Fruit fly (Drosophila melanogaster) whole organism, prepupa: ENCODE data around the gene CG1544.

Source experiments
- Blimp-1 ChIP-seq: fragments of 200-800 bp; sonication (Bioruptor generic); optimal IDR thresholded peaks from 3 replicates; lab custom pipeline; 2017; ENCODE audit warnings: missing biosample characterization, missing genetic modification characterization, mild to moderate bottlenecking, moderate library complexity, missing genetic modification reagents
- CG10631 ChIP-seq: fragments of 200-800 bp; sonication (Bioruptor generic); optimal IDR thresholded peaks from 2 replicates; lab custom pipeline; 2016; ENCODE audit warnings: missing biosample characterization, missing genetic modification characterization
- CG10669 ChIP-seq: fragments of 200-800 bp; sonication (Bioruptor generic); optimal IDR thresholded peaks from 3 replicates; lab custom pipeline; 2018; ENCODE audit warnings: missing biosample characterization, mild to moderate bottlenecking, missing genetic modification characterization, moderate library complexity
- CG11294 ChIP-seq: fragments of 200-800 bp; sonication (Bioruptor generic); IDR thresholded peaks from 2 replicates; pipeline ENCODE4 v1.3.6; 2022; ENCODE audit warnings: missing biosample characterization, missing genetic modification characterization
- CG11762 ChIP-seq: fragments of 200-800 bp; sonication (Bioruptor generic); optimal IDR thresholded peaks from 3 replicates; lab custom pipeline; 2016; ENCODE audit warnings: missing biosample characterization, missing genetic modification characterization; ENCODE audit not compliant: insufficient read depth
- CG15336 ChIP-seq: fragments of 200-800 bp; sonication (Bioruptor generic); IDR thresholded peaks from 2 replicates; pipeline ENCODE4 v1.3.6; 2022; ENCODE audit warnings: missing biosample characterization, missing genetic modification characterization
- CG3032 ChIP-seq: fragments of 200-800 bp; optimal IDR thresholded peaks from 2 replicates; lab custom pipeline; 2019; ENCODE audit warnings: missing biosample characterization, mild to moderate bottlenecking, missing genetic modification characterization, moderate library complexity
- CG31627 ChIP-seq: fragments of 200-800 bp; sonication (Bioruptor generic); optimal IDR thresholded peaks from 3 replicates; lab custom pipeline; 2016; ENCODE audit warnings: missing biosample characterization, missing genetic modification characterization
- CG32006 ChIP-seq: fragments of 200-800 bp; sonication (Bioruptor generic); optimal IDR thresholded peaks from 3 replicates; lab custom pipeline; 2017; ENCODE audit warnings: missing biosample characterization, mild to moderate bottlenecking, missing genetic modification characterization
- CG34406 ChIP-seq: fragments of 200-800 bp; sonication (Bioruptor generic); optimal IDR thresholded peaks from 3 replicates; lab custom pipeline; 2016; ENCODE audit warnings: missing biosample characterization, missing genetic modification characterization
- CG6163 ChIP-seq: fragments of 200-800 bp; sonication (Bioruptor generic); IDR thresholded peaks from 3 replicates; pipeline ENCODE4 v1.3.6; 2022; ENCODE audit warnings: missing biosample characterization, missing genetic modification characterization
- CG6276 ChIP-seq: fragments of 200-800 bp; sonication (Bioruptor generic); optimal IDR thresholded peaks from 2 replicates; lab custom pipeline; 2017; ENCODE audit warnings: missing biosample characterization, mild to moderate bottlenecking, missing genetic modification characterization
- CG6792 ChIP-seq: fragments of 200-800 bp; sonication (Bioruptor generic); optimal IDR thresholded peaks from 3 replicates; lab custom pipeline; 2016; ENCODE audit warnings: missing biosample characterization, missing genetic modification characterization
- CG6808 ChIP-seq: fragments of 200-800 bp; sonication (Bioruptor generic); optimal IDR thresholded peaks from 3 replicates; lab custom pipeline; 2017; ENCODE audit warnings: missing biosample characterization, missing genetic modification characterization, mild to moderate bottlenecking, moderate library complexity, missing genetic modification reagents
- CG6854 ChIP-seq: fragments of 200-800 bp; sonication (Bioruptor generic); optimal IDR thresholded peaks from 2 replicates; lab custom pipeline; 2017; ENCODE audit warnings: missing biosample characterization, mild to moderate bottlenecking, missing genetic modification characterization
- CG7368 ChIP-seq: fragments of 200-800 bp; sonication (Bioruptor generic); optimal IDR thresholded peaks from 3 replicates; lab custom pipeline; 2016; ENCODE audit warnings: missing biosample characterization, missing genetic modification characterization
- CG8119 ChIP-seq: fragments of 200-800 bp; sonication (Bioruptor generic); IDR thresholded peaks from 3 replicates; pipeline ENCODE4 v1.3.6; 2022; ENCODE audit warnings: missing biosample characterization, missing genetic modification characterization
- CG8319 ChIP-seq: fragments of 200-800 bp; sonication (Bioruptor generic); optimal IDR thresholded peaks from 3 replicates; lab custom pipeline; 2016; ENCODE audit warnings: missing biosample characterization, missing genetic modification characterization
- CG9139 ChIP-seq: fragments of 200-800 bp; sonication (Bioruptor generic); optimal IDR thresholded peaks from 3 replicates; lab custom pipeline; 2017; ENCODE audit warnings: missing biosample characterization, mild to moderate bottlenecking, missing genetic modification characterization
- Eip75B ChIP-seq: fragments of 200-800 bp; sonication (Bioruptor generic); optimal IDR thresholded peaks from 3 replicates; lab custom pipeline; 2016; ENCODE audit warnings: missing biosample characterization, missing genetic modification characterization
- Eip78C ChIP-seq: fragments of 200-800 bp; sonication (Bioruptor generic); peaks from one replicate; lab custom pipeline; 2016; ENCODE audit warnings: missing biosample characterization, missing genetic modification characterization
- Eip93F ChIP-seq: fragments of 200-800 bp; sonication (Bioruptor generic); optimal IDR thresholded peaks from 2 replicates; lab custom pipeline; 2016; ENCODE audit warnings: missing biosample characterization, mild to moderate bottlenecking, missing genetic modification characterization
- Ets21C ChIP-seq: fragments of 200-800 bp; sonication (Bioruptor generic); optimal IDR thresholded peaks from 3 replicates; lab custom pipeline; 2016; ENCODE audit warnings: missing biosample characterization, missing genetic modification characterization
- Ets96B ChIP-seq: fragments of 200-800 bp; optimal IDR thresholded peaks from 2 replicates; lab custom pipeline; 2019; ENCODE audit warnings: missing biosample characterization, mild to moderate bottlenecking, missing genetic modification characterization, moderate library complexity
- Hr38 ChIP-seq: sonication (Bioruptor generic); optimal IDR thresholded peaks from 2 replicates; lab custom pipeline; 2016; ENCODE audit warnings: missing biosample characterization, missing genetic modification characterization
- Hr39 ChIP-seq: fragments of 200-800 bp; sonication (Bioruptor generic); optimal IDR thresholded peaks from 2 replicates; lab custom pipeline; 2016; ENCODE audit warnings: missing biosample characterization, missing genetic modification characterization
- Hr4 ChIP-seq: fragments of 200-800 bp; sonication (Bioruptor generic); optimal IDR thresholded peaks from 3 replicates; lab custom pipeline; 2016; ENCODE audit warnings: missing biosample characterization, missing genetic modification characterization
- Lpt ChIP-seq: fragments of 200-800 bp; sonication (Bioruptor generic); optimal IDR thresholded peaks from 3 replicates; lab custom pipeline; 2016; ENCODE audit warnings: missing biosample characterization, missing genetic modification characterization
- Met ChIP-seq: fragments of 200-800 bp; sonication (Bioruptor generic); optimal IDR thresholded peaks from 3 replicates; lab custom pipeline; 2016; ENCODE audit warnings: missing biosample characterization, missing genetic modification characterization
- Smox ChIP-seq: fragments of 200-800 bp; sonication (Bioruptor generic); optimal IDR thresholded peaks from 3 replicates; lab custom pipeline; 2016; ENCODE audit warnings: missing biosample characterization, missing genetic modification characterization
- Sox102F ChIP-seq: fragments of 200-800 bp; sonication (Bioruptor generic); optimal IDR thresholded peaks from 2 replicates; lab custom pipeline; 2016; ENCODE audit warnings: missing biosample characterization, mild to moderate bottlenecking, missing genetic modification characterization
- Sox14 ChIP-seq: fragments of 200-800 bp; sonication (Bioruptor generic); optimal IDR thresholded peaks from 3 replicates; lab custom pipeline; 2016; ENCODE audit warnings: missing biosample characterization, missing genetic modification characterization
- Sox15 ChIP-seq: fragments of 200-800 bp; sonication (Bioruptor generic); optimal IDR thresholded peaks from 3 replicates; lab custom pipeline; 2016; ENCODE audit warnings: missing biosample characterization, missing genetic modification characterization
- achi ChIP-seq: fragments of 200-800 bp; sonication (Bioruptor generic); optimal IDR thresholded peaks from 3 replicates; lab custom pipeline; 2016; ENCODE audit warnings: missing biosample characterization, missing genetic modification characterization
- acj6 ChIP-seq: fragments of 200-800 bp; sonication (Bioruptor generic); optimal IDR thresholded peaks from 3 replicates; lab custom pipeline; 2016; ENCODE audit warnings: missing biosample characterization, missing genetic modification characterization
- cyc ChIP-seq: fragments of 200-800 bp; sonication (Bioruptor generic); optimal IDR thresholded peaks from 3 replicates; lab custom pipeline; 2016; ENCODE audit warnings: missing biosample characterization, missing genetic modification characterization
- dac ChIP-seq: fragments of 200-800 bp; sonication (Bioruptor generic); optimal IDR thresholded peaks from 2 replicates; lab custom pipeline; 2017; ENCODE audit warnings: missing biosample characterization, mild to moderate bottlenecking, missing genetic modification characterization
- dsx ChIP-seq: fragments of 200-800 bp; optimal IDR thresholded peaks from 3 replicates; lab custom pipeline; 2019; ENCODE audit warnings: missing biosample characterization, mild to moderate bottlenecking, missing genetic modification characterization, moderate library complexity; ENCODE audit not compliant: poor library complexity, severe bottlenecking
- eg ChIP-seq: fragments of 200-800 bp; sonication (Bioruptor generic); IDR thresholded peaks from 3 replicates; pipeline ENCODE4 v1.3.6; 2022; ENCODE audit warnings: missing biosample characterization, missing genetic modification characterization
- esn ChIP-seq: fragments of 200-800 bp; sonication (Bioruptor generic); optimal IDR thresholded peaks from 2 replicates; lab custom pipeline; 2016; ENCODE audit warnings: missing biosample characterization, mild to moderate bottlenecking, missing genetic modification characterization, moderate library complexity
- fd59A ChIP-seq: fragments of 200-800 bp; sonication (Bioruptor generic); optimal IDR thresholded peaks from 2 replicates; lab custom pipeline; 2017; ENCODE audit warnings: missing biosample characterization, mild to moderate bottlenecking, missing genetic modification characterization, missing genetic modification reagents
- fd85E ChIP-seq: fragments of 200-800 bp; sonication (Bioruptor generic); optimal IDR thresholded peaks from 3 replicates; lab custom pipeline; 2016; ENCODE audit warnings: missing biosample characterization, missing genetic modification characterization
- fkh ChIP-seq: fragments of 200-800 bp; sonication (Bioruptor generic); optimal IDR thresholded peaks from 3 replicates; lab custom pipeline; 2017; ENCODE audit warnings: missing biosample characterization, mild to moderate bottlenecking, missing genetic modification characterization, moderate library complexity
- lz ChIP-seq: fragments of 200-800 bp; sonication (Bioruptor generic); optimal IDR thresholded peaks from 3 replicates; lab custom pipeline; 2016; ENCODE audit warnings: missing biosample characterization, missing genetic modification characterization
- net ChIP-seq: fragments of 200-800 bp; sonication (Bioruptor generic); optimal IDR thresholded peaks from 3 replicates; lab custom pipeline; 2016; ENCODE audit warnings: missing biosample characterization, missing genetic modification characterization
- pdm3 ChIP-seq: fragments of 200-800 bp; sonication (Bioruptor generic); optimal IDR thresholded peaks from 3 replicates; lab custom pipeline; 2016; ENCODE audit warnings: missing biosample characterization, missing genetic modification characterization
- salr ChIP-seq, 2 experiments: fragments of 200-800 bp; sonication (Bioruptor generic); optimal IDR thresholded peaks; 3 replicates each; lab custom pipeline; 2016 to 2018; ENCODE audit warnings: missing biosample characterization in 2 of 2, missing genetic modification characterization in 2 of 2, mild to moderate bottlenecking in 1 of 2
- ss ChIP-seq, 2 experiments: fragments of 200-800 bp; sonication (Bioruptor generic); optimal IDR thresholded peaks; 2 replicates in 1 of 2; 3 replicates in 1 of 2; lab custom pipeline; 2017 to 2018; ENCODE audit warnings: mild to moderate bottlenecking in 2 of 2, missing biosample characterization in 2 of 2, missing genetic modification characterization in 2 of 2, moderate library complexity in 1 of 2
- svp ChIP-seq: fragments of 200-800 bp; sonication (Bioruptor generic); peaks from one replicate; lab custom pipeline; 2016; ENCODE audit warnings: missing biosample characterization, missing genetic modification characterization
- topi ChIP-seq: fragments of 200-800 bp; sonication (Bioruptor generic); optimal IDR thresholded peaks from 3 replicates; lab custom pipeline; 2016; ENCODE audit warnings: missing biosample characterization, missing genetic modification characterization
- vri ChIP-seq: fragments of 200-800 bp; sonication (Bioruptor generic); optimal IDR thresholded peaks from 3 replicates; lab custom pipeline; 2016; ENCODE audit warnings: missing biosample characterization, mild to moderate bottlenecking, missing genetic modification characterization

CG1544 gene

DNA sequence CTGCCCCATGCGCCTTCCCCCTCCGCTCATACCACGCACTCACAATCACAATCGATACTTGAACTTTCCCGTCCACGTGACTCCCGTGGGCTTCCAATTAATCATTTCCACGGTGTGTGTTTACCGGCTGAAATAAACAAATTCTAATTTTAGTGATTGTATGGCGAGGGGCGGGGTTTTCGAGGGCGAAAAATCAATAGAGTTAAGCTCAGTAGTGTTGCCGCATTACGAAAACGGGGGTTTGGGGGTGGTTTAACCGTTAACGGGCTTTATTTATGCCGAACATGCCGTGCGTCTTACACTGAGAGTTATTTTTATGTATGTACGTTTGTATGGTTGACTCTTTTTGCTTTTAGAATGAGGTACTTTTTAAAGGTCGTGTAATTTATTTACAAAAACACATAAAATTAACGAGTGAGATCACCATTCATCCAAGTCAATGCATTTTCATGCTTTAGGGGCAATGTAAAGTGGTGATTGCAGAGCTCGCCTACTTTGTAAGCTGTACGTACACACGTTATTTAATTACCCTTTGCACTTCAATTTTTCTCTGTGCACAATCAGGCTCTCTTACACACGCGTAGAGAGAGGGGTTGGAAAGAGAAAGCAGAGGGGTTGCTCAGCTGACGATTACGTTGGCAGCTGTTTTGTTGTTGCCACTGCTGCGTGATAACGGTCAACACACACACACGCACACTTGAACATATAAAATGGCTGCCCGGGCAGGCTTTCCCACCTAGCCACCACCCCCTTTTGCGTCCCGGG lies 25.6 kb downstream of the CG1544 start:
- TF ChIP-seq CG6276 (peak; percentile 32), salr (GFP tag; optimal IDR thresholded peaks at IDR 0.05; lab: Kevin White, UChicago) (peak; percentile 28 to 40), Eip93F (no peak), Sox102F (peak; percentile 71), fkh (GFP tag; lab: Kevin White, UChicago) (peak; percentile 10), CG8319 (peak; percentile 42), CG7368 (GFP tag; lab: Kevin White, UChicago) (peak; percentile 43), CG3032 (tag; lab: Kevin White, UChicago) (peak; percentile 15), Hr38 (GFP tag; lab: Kevin White, UChicago) (no peak), CG34406 (peak; percentile 47), CG6854 (GFP tag; lab: Kevin White, UChicago) (no peak), CG10631 (GFP tag; lab: Kevin White, UChicago) (peak; percentile 62), Hr4 (peak; percentile 74), net (GFP tag; lab: Kevin White, UChicago) (peak; percentile 69), topi (GFP tag; lab: Kevin White, UChicago) (peak; percentile 64), Sox14 (peak; percentile 72), Smox (peak; percentile 72), Lpt (GFP tag; lab: Kevin White, UChicago) (no peak), CG6792 (peak; percentile 75), CG15336 (GFP tag; lab: Robert Waterston, UW) (no peak), ss (GFP tag; optimal IDR thresholded peaks at IDR 0.05; lab: Kevin White, UChicago) (peak; percentile 31 to 59), fd85E (GFP tag; lab: Kevin White, UChicago) (no peak), vri (GFP tag; lab: Kevin White, UChicago) (peak; percentile 79), CG6163 (no peak), CG10669 (GFP tag; lab: Kevin White, UChicago) (peak; percentile 66), achi (GFP tag; lab: Kevin White, UChicago) (peak; percentile 62), acj6 (peak; percentile 66), Sox15 (GFP tag; lab: Kevin White, UChicago) (peak; percentile 48), Hr39 (GFP tag; lab: Kevin White, UChicago) (peak; percentile 79), CG6808 (peak; percentile 61), Ets96B (tag; lab: Kevin White, UChicago) (peak; percentile 66), CG11762 (no peak), eg (GFP tag; lab: Robert Waterston, UW) (no peak), lz (peak; percentile 79), Blimp-1 (GFP tag; lab: Kevin White, UChicago) (peak; percentile 6), Ets21C (GFP tag; lab: Kevin White, UChicago) (peak; percentile 71), Eip75B (peak; percentile 75), CG11294 (GFP tag; lab: Robert Waterston, UW) (no peak), CG8119 (no peak), esn (GFP tag; lab: Kevin White, UChicago) (peak; percentile 79), CG31627 (GFP tag; lab: Kevin White, UChicago) (peak; percentile 78), Met (GFP tag; lab: Kevin White, UChicago) (peak; percentile 74), svp (GFP tag; lab: Kevin White, UChicago) (peak; percentile 81), dac (GFP tag; lab: Kevin White, UChicago) (peak; percentile 44), CG32006 (GFP tag; lab: Kevin White, UChicago) (peak; percentile 80), pdm3 (peak; percentile 75), Eip78C (peak; percentile 91), CG9139 (GFP tag; lab: Kevin White, UChicago) (no peak), cyc (GFP tag; lab: Kevin White, UChicago) (peak; percentile 61), fd59A (peak; percentile 64), dsx (GFP tag; lab: Kevin White, UChicago) (peak; percentile 65)
